Worm (Caenorhabditis elegans) whole organism, L2 larva: ENCODE data around the gene pat-4.
"Not testable (repeated sequence)": the region's sequence is repeated elsewhere in the genome, so short reads cannot be mapped to it uniquely, and the experiment has no call there.

Experiments used
- F13H6.1 ChIP-seq: sonication (generic microtip); optimal IDR thresholded peaks from 2 replicates; lab custom pipeline; 2016; ENCODE audit warnings: missing genetic modification characterization, missing compliant biosample characterization
- R02D3.7 ChIP-seq: fragments of 150-350 bp; optimal IDR thresholded peaks from 2 replicates; lab custom pipeline; 2014; ENCODE audit warnings: missing biosample characterization, missing genetic modification characterization
- Y55F3AM.14 ChIP-seq: fragments of 200-800 bp; sonication (Bioruptor generic); optimal IDR thresholded peaks from 2 replicates; lab custom pipeline; 2018; ENCODE audit warnings: mild to moderate bottlenecking, missing genetic modification characterization, missing compliant biosample characterization
- alr-1 ChIP-seq: fragments of 150-350 bp; optimal IDR thresholded peaks from 2 replicates; lab custom pipeline; 2014; ENCODE audit warnings: missing biosample characterization, missing genetic modification characterization
- aly-2 ChIP-seq: fragments of 150-350 bp; optimal IDR thresholded peaks from 2 replicates; lab custom pipeline; 2014; ENCODE audit warnings: missing biosample characterization, missing genetic modification characterization
- ama-1 ChIP-seq: fragments of 150-350 bp; optimal IDR thresholded peaks from 2 replicates; lab custom pipeline; 2018; ENCODE audit warnings: inconsistent platforms
- blmp-1 ChIP-seq: sonication (generic microtip); optimal IDR thresholded peaks from 2 replicates; lab custom pipeline; 2017; ENCODE audit warnings: missing genetic modification characterization, mild to moderate bottlenecking, missing compliant biosample characterization, antibody characterized with exemption, moderate library complexity; ENCODE audit not compliant: insufficient read depth
- ceh-16 ChIP-seq: fragments of 150-350 bp; optimal IDR thresholded peaks from 2 replicates; lab custom pipeline; 2014; ENCODE audit warnings: missing biosample characterization, missing genetic modification characterization
- ceh-82 ChIP-seq: fragments of 150-350 bp; optimal IDR thresholded peaks from 2 replicates; lab custom pipeline; 2014; ENCODE audit warnings: missing biosample characterization, missing genetic modification characterization
- crh-2 ChIP-seq: sonication (generic microtip); optimal IDR thresholded peaks from 2 replicates; lab custom pipeline; 2017; ENCODE audit warnings: missing biosample characterization, missing genetic modification characterization
- dmd-4 ChIP-seq: sonication (generic microtip); optimal IDR thresholded peaks from 2 replicates; lab custom pipeline; 2017; ENCODE audit warnings: missing biosample characterization, missing genetic modification characterization
- egl-27 ChIP-seq: sonication (generic microtip); optimal IDR thresholded peaks from 3 replicates; lab custom pipeline; 2017; ENCODE audit warnings: missing biosample characterization, missing genetic modification reagents, missing genetic modification characterization
- elt-1 ChIP-seq: fragments of 150-350 bp; optimal IDR thresholded peaks from 2 replicates; lab custom pipeline; 2014; ENCODE audit warnings: missing biosample characterization, missing genetic modification characterization
- fos-1 ChIP-seq: fragments of 150-350 bp; optimal IDR thresholded peaks from 2 replicates; lab custom pipeline; 2014; ENCODE audit warnings: missing biosample characterization, missing genetic modification characterization
- gmeb-1 ChIP-seq: fragments of 150-350 bp; optimal IDR thresholded peaks from 2 replicates; lab custom pipeline; 2014; ENCODE audit warnings: missing biosample characterization, missing genetic modification characterization
- lin-11 ChIP-seq: fragments of 150-350 bp; sonication (generic microtip); optimal IDR thresholded peaks from 2 replicates; lab custom pipeline; 2014; ENCODE audit warnings: missing biosample characterization, missing genetic modification characterization, inconsistent platforms, mixed read lengths
- lin-13 ChIP-seq: fragments of 150-350 bp; optimal IDR thresholded peaks from 2 replicates; lab custom pipeline; 2014; ENCODE audit warnings: missing biosample characterization, missing genetic modification reagents, missing genetic modification characterization
- lin-39 ChIP-seq: fragments of 150-350 bp; optimal IDR thresholded peaks from 2 replicates; lab custom pipeline; 2014; ENCODE audit warnings: missing biosample characterization, missing genetic modification reagents, missing genetic modification characterization
- lsy-2 ChIP-seq, 2 experiments: fragments of 150-350 bp in 1 of 2; sonication (generic microtip) in 1 of 2; optimal IDR thresholded peaks; 2 replicates each; lab custom pipeline; 2014 to 2017; ENCODE audit warnings: missing biosample characterization in 2 of 2, missing genetic modification characterization in 2 of 2
- mab-5 ChIP-seq: fragments of 150-350 bp; optimal IDR thresholded peaks from 2 replicates; lab custom pipeline; 2014; ENCODE audit warnings: missing biosample characterization, missing genetic modification characterization
- mdl-1 ChIP-seq, 2 experiments: fragments of 150-350 bp in 1 of 2; sonication (generic microtip) in 1 of 2; optimal IDR thresholded peaks; 2 replicates each; lab custom pipeline; 2017; ENCODE audit warnings: missing biosample characterization in 2 of 2, missing genetic modification characterization in 2 of 2
- nhr-10 ChIP-seq: sonication (generic microtip); optimal IDR thresholded peaks from 2 replicates; lab custom pipeline; 2017; ENCODE audit warnings: missing biosample characterization, missing genetic modification characterization
- nhr-11 ChIP-seq: fragments of 150-350 bp; optimal IDR thresholded peaks from 2 replicates; lab custom pipeline; 2014; ENCODE audit warnings: missing biosample characterization, missing genetic modification characterization
- nhr-12 ChIP-seq: fragments of 150-350 bp; optimal IDR thresholded peaks from 2 replicates; lab custom pipeline; 2014; ENCODE audit warnings: missing biosample characterization, missing genetic modification characterization
- nhr-129 ChIP-seq: fragments of 150-350 bp; optimal IDR thresholded peaks from 2 replicates; lab custom pipeline; 2014; ENCODE audit warnings: missing biosample characterization, missing genetic modification characterization
- nhr-21 ChIP-seq: fragments of 150-350 bp; optimal IDR thresholded peaks from 2 replicates; lab custom pipeline; 2014; ENCODE audit warnings: missing biosample characterization, missing genetic modification characterization
- nhr-23 ChIP-seq: fragments of 150-350 bp; optimal IDR thresholded peaks from 2 replicates; lab custom pipeline; 2014; ENCODE audit warnings: missing biosample characterization, missing genetic modification reagents, missing genetic modification characterization
- nhr-237 ChIP-seq: fragments of 150-350 bp; optimal IDR thresholded peaks from 2 replicates; lab custom pipeline; 2014; ENCODE audit warnings: missing biosample characterization, missing genetic modification characterization
- nhr-25 ChIP-seq: fragments of 150-350 bp; sonication (generic microtip); optimal IDR thresholded peaks from 3 replicates; lab custom pipeline; 2014; ENCODE audit warnings: missing biosample characterization, missing genetic modification characterization
- nhr-6 ChIP-seq: fragments of 150-350 bp; optimal IDR thresholded peaks from 2 replicates; lab custom pipeline; 2014; ENCODE audit warnings: missing biosample characterization, missing genetic modification characterization
- nhr-77 ChIP-seq: fragments of 150-350 bp; optimal IDR thresholded peaks from 2 replicates; lab custom pipeline; 2014; ENCODE audit warnings: missing biosample characterization, missing genetic modification characterization
- peb-1 ChIP-seq: fragments of 150-350 bp; optimal IDR thresholded peaks from 2 replicates; lab custom pipeline; 2014; ENCODE audit warnings: missing biosample characterization, missing genetic modification characterization
- skn-1 ChIP-seq: sonication (generic microtip); optimal IDR thresholded peaks from 2 replicates; lab custom pipeline; 2017; ENCODE audit warnings: missing biosample characterization, missing genetic modification characterization
- sma-3 ChIP-seq: sonication (generic microtip); optimal IDR thresholded peaks from 2 replicates; lab custom pipeline; 2016; ENCODE audit warnings: missing genetic modification reagents, missing genetic modification characterization, missing compliant biosample characterization
- sma-9 ChIP-seq, 2 experiments: fragments of 150-350 bp in 1 of 2; sonication (generic microtip) in 1 of 2; optimal IDR thresholded peaks; 2 replicates each; lab custom pipeline; 2014 to 2016; ENCODE audit warnings: missing genetic modification characterization in 2 of 2, mild to moderate bottlenecking in 1 of 2, missing biosample characterization in 1 of 2, missing compliant biosample characterization in 1 of 2, missing genetic modification reagents in 1 of 2, moderate library complexity in 1 of 2
- snpc-4 ChIP-seq: fragments of 150-350 bp; optimal IDR thresholded peaks from 2 replicates; lab custom pipeline; 2014; ENCODE audit warnings: missing biosample characterization, missing genetic modification characterization
- unc-55 ChIP-seq: fragments of 150-350 bp; sonication (generic microtip); optimal IDR thresholded peaks from 3 replicates; lab custom pipeline; 2014; ENCODE audit warnings: missing biosample characterization, missing genetic modification reagents, missing genetic modification characterization
- zag-1 ChIP-seq: fragments of 150-350 bp; optimal IDR thresholded peaks from 2 replicates; lab custom pipeline; 2014; ENCODE audit warnings: missing biosample characterization, missing genetic modification characterization
- ztf-1 ChIP-seq: fragments of 200-800 bp; sonication (Bioruptor generic); conservative IDR thresholded peaks from 2 replicates; pipeline ENCODE4 v1.3.6; 2022; ENCODE audit warnings: missing genetic modification characterization, missing compliant biosample characterization
- ztf-11 ChIP-seq: sonication (generic microtip); optimal IDR thresholded peaks from 2 replicates; lab custom pipeline; 2017; ENCODE audit warnings: missing biosample characterization, missing genetic modification characterization
- ztf-4 ChIP-seq: fragments of 150-350 bp; optimal IDR thresholded peaks from 2 replicates; lab custom pipeline; 2014; ENCODE audit warnings: missing biosample characterization, missing genetic modification characterization

Gene pat-4

DNA sequence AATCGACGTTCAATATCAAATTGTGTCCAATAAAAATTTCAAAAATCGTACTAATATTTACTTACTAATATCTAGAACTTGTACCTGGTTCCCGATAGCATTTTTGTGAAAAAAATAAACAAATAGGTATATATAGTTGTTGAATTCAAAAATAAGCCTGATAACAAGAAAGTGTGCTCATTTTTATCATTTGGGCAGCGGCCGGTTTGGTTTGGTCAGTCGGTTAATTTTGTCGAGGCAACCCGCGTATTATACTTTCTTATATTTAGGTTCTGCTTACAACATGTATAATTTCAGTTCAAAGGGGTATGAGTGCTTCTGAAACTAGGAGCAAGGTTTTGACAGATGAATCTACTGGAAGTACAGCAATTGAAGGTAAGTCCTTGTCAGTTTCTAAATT, 36.0 kb upstream of the pat-4 start, which contains the start of the genes nhr-280 and C29F9.2:
Gene nhr-280, minus strand, starts transcription at position 101 of the 400 bp plus-strand sequence.
Gene C29F9.2, plus strand, starts transcription at position 298 of the 400 bp plus-strand sequence.
- TF ChIP-seq skn-1 (tag; lab: Kevin White, UChicago), result no peak
- no peak for TF ChIP-seq snpc-4 (tag; lab: Kevin White, UChicago)
- TF ChIP-seq nhr-23 (tag; lab: Kevin White, UChicago), result no peak
- no peak for TF ChIP-seq mab-5
- TF ChIP-seq alr-1, result no peak
- TF ChIP-seq nhr-129 (tag; lab: Kevin White, UChicago), result no peak
- no peak for TF ChIP-seq Y55F3AM.14 (GFP tag; lab: Kevin White, UChicago)
- TF ChIP-seq blmp-1 (tag; lab: Kevin White, UChicago), result no peak
- TF ChIP-seq ama-1 (lab: Kevin White, UChicago), result no peak
- no peak for TF ChIP-seq nhr-12 (tag; lab: Kevin White, UChicago)
- no peak for TF ChIP-seq sma-3 (GFP tag; lab: Kevin White, UChicago)
- TF ChIP-seq dmd-4, result no peak
- no peak for TF ChIP-seq mdl-1 (tag; optimal IDR thresholded peaks at IDR 0.05; lab: Kevin White, UChicago)
- TF ChIP-seq nhr-77 (tag; lab: Kevin White, UChicago), result no peak

DNA sequence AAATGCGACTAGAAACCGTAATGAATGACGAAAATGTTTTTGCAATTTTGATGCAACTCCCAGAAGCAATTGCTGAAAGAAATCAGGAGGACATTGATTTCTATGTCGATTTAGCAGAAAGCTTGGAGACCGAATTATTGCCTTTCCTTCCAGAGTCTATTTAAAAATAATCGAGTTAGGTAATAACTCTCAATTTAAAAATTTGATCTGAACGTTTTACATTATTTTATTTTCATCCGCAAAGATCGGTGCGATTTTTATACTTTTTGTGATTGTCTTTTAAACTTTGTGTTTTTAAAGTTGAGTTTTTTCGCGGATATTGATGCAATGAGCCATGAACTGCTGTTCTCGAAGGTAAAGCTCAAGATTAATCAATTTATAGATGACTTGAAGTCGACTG, 29.9 kb upstream of the pat-4 start, which contains the start of gene pals-23:
Gene pals-23, plus strand, starts transcription at position 301 of the 400 bp plus-strand sequence.
- TF ChIP-seq crh-2 (no peak), ztf-11 (no peak), nhr-25 (tag; lab: Kevin White, UChicago) (no peak), aly-2 (tag; lab: Kevin White, UChicago) (no peak), lin-39 (tag; lab: Kevin White, UChicago) (no peak), nhr-129 (tag; lab: Kevin White, UChicago) (no peak), nhr-11 (no peak), nhr-6 (tag; lab: Kevin White, UChicago) (no peak), sma-3 (GFP tag; lab: Kevin White, UChicago) (no peak), gmeb-1 (no peak), nhr-10 (tag; lab: Kevin White, UChicago) (no peak), ama-1 (lab: Kevin White, UChicago) (no peak), peb-1 (tag; lab: Kevin White, UChicago) (no peak), zag-1 (no peak), skn-1 (tag; lab: Kevin White, UChicago) (no peak)

DNA sequence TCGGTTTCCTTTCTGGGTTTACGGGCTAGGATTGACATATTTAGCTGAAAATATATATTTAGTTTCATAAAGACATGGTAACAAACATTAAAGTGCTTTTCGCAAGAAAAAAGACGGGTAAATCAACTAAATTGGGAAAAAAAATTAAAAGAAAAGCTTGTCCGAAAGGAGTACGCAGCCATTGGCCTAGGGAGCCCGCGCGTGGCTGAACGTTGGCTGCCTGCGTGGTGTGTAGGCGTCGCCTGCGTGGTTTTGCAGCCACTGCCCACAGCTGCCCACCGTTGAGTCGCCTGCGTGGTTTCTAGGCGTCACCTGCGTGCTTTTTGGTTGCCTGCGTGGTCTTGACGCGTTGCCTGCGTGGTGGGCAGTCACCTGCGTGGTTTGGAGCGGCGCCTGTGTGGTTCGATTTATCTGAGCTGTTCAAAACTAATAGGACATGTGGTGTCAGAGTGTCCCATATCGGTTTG, 27.4 kb upstream of the pat-4 start, which contains the start of gene C29F9.12:
Gene C29F9.12, minus strand, starts transcription at position 51 of the 467 bp plus-strand sequence.
- not testable (repeated sequence) for TF ChIP-seq lin-13 (GFP tag; lab: Kevin White, UChicago); Y55F3AM.14 (GFP tag; lab: Kevin White, UChicago); lin-39 (tag; lab: Kevin White, UChicago)
- TF ChIP-seq, all 48 proteins: peak for 0; not testable (repeated sequence) for 48

DNA sequence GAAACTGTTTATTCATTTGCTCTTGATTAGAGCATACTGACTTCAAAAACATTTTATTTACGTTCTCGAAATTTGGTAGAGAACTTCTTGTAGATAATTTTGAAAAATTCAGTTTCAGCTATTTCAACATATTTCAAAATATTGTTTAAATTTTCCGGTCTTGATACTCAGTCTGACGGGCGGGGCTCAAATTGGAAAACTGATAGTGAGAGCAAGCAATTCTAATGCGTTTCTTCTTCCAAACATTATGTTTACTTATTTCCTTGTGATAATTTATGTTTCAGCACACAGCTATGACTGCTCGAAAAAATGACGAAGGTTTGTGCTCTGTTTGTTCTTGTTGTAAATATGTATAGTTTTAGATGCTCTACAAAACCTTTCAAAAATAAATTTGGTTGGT, 25.6 kb upstream of the pat-4 start, which contains the start of gene pals-24:
Gene pals-24, plus strand, starts transcription at position 237 of the 400 bp plus-strand sequence.
- TF ChIP-seq zag-1 (no peak), Y55F3AM.14 (GFP tag; lab: Kevin White, UChicago) (no peak), nhr-12 (tag; lab: Kevin White, UChicago) (no peak), sma-9 (GFP tag; optimal IDR thresholded peaks at IDR 0.05; lab: Kevin White, UChicago) (peak; percentile 8), sma-9 (tag; optimal IDR thresholded peaks at IDR 0.05; lab: Kevin White, UChicago) (no peak), blmp-1 (tag; lab: Kevin White, UChicago) (no peak), lin-13 (GFP tag; lab: Kevin White, UChicago) (no peak), nhr-129 (tag; lab: Kevin White, UChicago) (no peak), nhr-237 (tag; lab: Kevin White, UChicago) (no peak), lin-11 (tag; lab: Kevin White, UChicago) (no peak), nhr-11 (no peak), sma-3 (GFP tag; lab: Kevin White, UChicago) (no peak), crh-2 (peak; percentile 16), ceh-82 (tag; lab: Kevin White, UChicago) (no peak), ztf-1 (GFP tag; lab: Robert Waterston, UW) (no peak), ztf-4 (tag; lab: Kevin White, UChicago) (no peak), ama-1 (lab: Kevin White, UChicago) (no peak), egl-27 (no peak), elt-1 (no peak), nhr-21 (tag; lab: Kevin White, UChicago) (no peak), nhr-77 (tag; lab: Kevin White, UChicago) (no peak), lsy-2 (tag; optimal IDR thresholded peaks at IDR 0.05; lab: Kevin White, UChicago) (no peak), peb-1 (tag; lab: Kevin White, UChicago) (no peak), gmeb-1 (peak; percentile 26), ceh-16 (tag; lab: Kevin White, UChicago) (no peak), skn-1 (tag; lab: Kevin White, UChicago) (no peak), fos-1 (tag; lab: Kevin White, UChicago) (peak; percentile 84), F13H6.1 (tag; lab: Kevin White, UChicago) (peak; percentile 8), snpc-4 (tag; lab: Kevin White, UChicago) (no peak), R02D3.7 (tag; lab: Kevin White, UChicago) (no peak), unc-55 (GFP tag; lab: Kevin White, UChicago) (no peak)
